Fruit fly (Drosophila melanogaster): ENCODE data around the gene Dpy-30L2.
A peak's percentile ranks its signal among the peaks of the same experiment; 100 is the strongest.

Gene Dpy-30L2

dm6 chr3L:4040247-4040925 lies 7.1 kb downstream of the Dpy-30L2 start, which contains the start of the genes CG11593 and Rcd5 (continued):
- TF ChIP-seq pnt (GFP tag; optimal IDR thresholded peaks at IDR 0.05), result peak; percentile 27
- peak; percentile 60; the same call in 1 of the 2 replicates for TF ChIP-seq Poxn (GFP tag; IDR thresholded peaks at IDR 0.05)
- no peak for TF ChIP-seq Hmx (GFP tag; optimal IDR thresholded peaks at IDR 0.05)
- TF ChIP-seq ERR (GFP tag; optimal IDR thresholded peaks at IDR 0.05), result no peak
- no peak for TF ChIP-seq disco-r (GFP tag; optimal IDR thresholded peaks at IDR 0.05)
- peak; percentile 13; the same call in 1 of the 2 replicates for TF ChIP-seq amos (GFP tag; IDR thresholded peaks at IDR 0.05; ENCODE audit: partially characterized antibody)

DNA sequence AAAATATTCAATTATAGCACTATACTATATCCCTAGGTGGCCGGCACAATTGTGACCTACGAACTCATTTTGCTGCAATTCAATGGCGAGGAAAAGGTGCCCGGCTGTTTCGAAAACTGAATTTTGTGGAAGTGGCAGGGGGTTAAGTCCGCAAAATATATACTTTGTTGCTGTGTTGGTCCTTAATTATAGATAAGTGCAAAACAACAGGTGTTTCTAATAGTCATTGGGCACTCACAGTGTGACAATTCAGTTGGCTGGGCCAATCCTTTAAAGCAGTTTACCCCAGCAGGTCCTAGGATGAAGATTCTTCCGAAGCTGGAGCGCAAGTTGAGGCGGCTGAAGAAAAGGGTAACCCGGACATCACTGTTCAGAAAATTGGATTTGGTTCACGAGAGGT lies 12.0 kb downstream of the Dpy-30L2 start, which contains the start of gene Gr64f:
Gene Gr64f (plus strand): TSS at position 301 of the 400 bp plus-strand sequence.
- TF ChIP-seq zen (tag; optimal IDR thresholded peaks at IDR 0.05) (peak; percentile 21), ranshi (GFP tag; IDR thresholded peaks at IDR 0.05) (no peak)

- TF ChIP-seq CG12659 (GFP tag; optimal IDR thresholded peaks at IDR 0.05) (no peak), Dip3 (GFP tag; optimal IDR thresholded peaks at IDR 0.05) (no peak), CG11696 (GFP tag; IDR thresholded peaks at IDR 0.05) (no peak), Ets65A (GFP tag) (peak; percentile 56)
These were observed 15.8 kb downstream of the Dpy-30L2 start, which contains the start of the genes Gr64d and Gr64e for dm6 chr3L:4031762-4032161. Gr64d (plus strand) TSS chr3L:4032062. Gr64e (plus strand) TSS chr3L:4032141.

- TF ChIP-seq Kr (GFP tag; optimal IDR thresholded peaks at IDR 0.05) (no peak), Hmr (GFP tag; optimal IDR thresholded peaks at IDR 0.05) (no peak), ems (GFP tag; optimal IDR thresholded peaks at IDR 0.05) (no peak), Doc2 (GFP tag; IDR thresholded peaks at IDR 0.05) (no peak), Abd-B (GFP tag; optimal IDR thresholded peaks at IDR 0.05) (no peak), HmgD (GFP tag; optimal IDR thresholded peaks at IDR 0.05) (no peak)
These were observed 19.2 kb downstream of the Dpy-30L2 start, which contains the start of the genes Gr64b and Gr64c for dm6 chr3L:4028305-4028704. Gr64b (plus strand) TSS chr3L:4028605. Gr64c (plus strand) TSS chr3L:4028605.

DNA sequence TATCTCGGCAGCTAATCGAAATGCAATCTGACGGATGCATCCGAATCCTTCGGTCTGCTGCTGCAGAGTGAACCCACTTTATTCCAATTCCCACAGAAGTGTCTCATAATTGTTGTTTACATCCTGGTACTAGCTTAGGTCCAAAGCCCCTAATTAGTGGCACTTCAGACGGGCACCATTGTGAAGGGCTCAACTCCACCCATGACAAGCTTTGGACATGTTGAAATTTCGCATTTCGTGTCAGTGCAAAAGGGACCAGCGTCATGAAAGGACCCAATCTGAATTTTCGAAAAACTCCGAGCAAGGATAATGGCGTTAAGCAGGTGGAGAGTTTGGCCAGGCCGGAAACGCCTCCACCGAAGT lies 21.0 kb downstream of the Dpy-30L2 start, which contains the start of gene Gr64a:
Gene Gr64a (plus strand): TSS at position 264 of the 363 bp plus-strand sequence.
- no peak for TF ChIP-seq CG12104 (GFP tag; optimal IDR thresholded peaks at IDR 0.05)
- TF ChIP-seq CG11085 (GFP tag; IDR thresholded peaks at IDR 0.05), result no peak
- no peak for TF ChIP-seq CG9609 (GFP tag; optimal IDR thresholded peaks at IDR 0.05)
- no peak for TF ChIP-seq CG17912 (GFP tag; optimal IDR thresholded peaks at IDR 0.05)
- no peak for TF ChIP-seq CG10267 (tag; optimal IDR thresholded peaks at IDR 0.05)
- TF ChIP-seq pfk (GFP tag; optimal IDR thresholded peaks at IDR 0.05), result no peak
- no peak for TF ChIP-seq CG8944 (GFP tag; optimal IDR thresholded peaks at IDR 0.05)
- TF ChIP-seq dimm (GFP tag; IDR thresholded peaks at IDR 0.05), result no peak
- TF ChIP-seq HLH4C (GFP tag; IDR thresholded peaks at IDR 0.05; ENCODE audit: partially characterized antibody), result no peak

DNA sequence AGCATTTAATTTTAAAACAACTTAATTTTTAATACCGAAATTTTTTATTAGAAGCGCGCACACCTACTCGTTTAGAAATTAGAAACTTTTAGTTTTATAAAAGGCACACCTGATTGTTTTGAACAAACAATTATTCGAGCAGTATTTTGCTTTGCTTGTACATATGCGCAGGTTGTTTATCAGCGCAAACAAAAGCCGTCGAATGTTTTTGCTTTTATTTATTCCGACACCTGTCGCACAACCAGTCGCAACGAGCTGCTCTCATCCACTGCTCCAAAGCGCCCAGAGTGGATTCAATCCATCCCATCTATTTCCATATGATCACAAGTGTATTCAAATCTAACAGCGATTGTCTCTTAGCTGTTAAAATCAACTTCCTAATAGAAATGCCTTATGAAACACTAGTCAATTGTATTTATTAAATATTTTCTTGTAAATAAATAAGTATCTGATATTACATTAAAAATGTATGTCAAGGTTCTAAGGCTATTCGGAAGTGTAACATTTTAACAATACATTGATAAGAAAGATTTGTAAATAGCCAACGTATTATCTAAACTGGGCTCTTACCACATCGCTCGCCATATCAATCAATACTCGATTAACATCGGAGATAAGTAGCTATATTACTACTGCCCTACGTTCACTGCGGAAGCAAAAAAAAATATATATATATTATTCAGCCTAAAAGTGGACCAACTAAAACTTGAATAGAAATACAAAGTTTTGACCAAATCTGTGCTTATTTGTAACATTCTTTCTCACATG lies 21.6 kb downstream of the Dpy-30L2 start, which contains the start of gene CG11594:
Gene CG11594 (minus strand): TSS at position 274 of the 768 bp plus-strand sequence.
- TF ChIP-seq CG9727 (GFP tag; optimal IDR thresholded peaks at IDR 0.05) (peak; percentile 27), CG33557 (GFP tag; optimal IDR thresholded peaks at IDR 0.05) (no peak), bcd (GFP tag; optimal IDR thresholded peaks at IDR 0.05) (peak; percentile 21), CG12236 (GFP tag; optimal IDR thresholded peaks at IDR 0.05) (no peak), kah (GFP tag; optimal IDR thresholded peaks at IDR 0.05) (no peak), Lhr (GFP tag; optimal IDR thresholded peaks at IDR 0.05) (no peak), sisA (GFP tag; IDR thresholded peaks at IDR 0.05) (no peak), CG2129 (GFP tag; IDR thresholded peaks at IDR 0.05; ENCODE audit: partially characterized antibody) (no peak), CG2889 (GFP tag; IDR thresholded peaks at IDR 0.05) (no peak), Elba2 (GFP tag; optimal IDR thresholded peaks at IDR 0.05) (no peak), CG1832 (GFP tag; optimal IDR thresholded peaks at IDR 0.05) (no peak), schlank (tag; optimal IDR thresholded peaks at IDR 0.05) (peak; percentile 44), CG8359 (GFP tag; optimal IDR thresholded peaks at IDR 0.05; ENCODE audit: borderline replicate concordance) (no peak), CG10267 (tag; optimal IDR thresholded peaks at IDR 0.05) (no peak)

All from whole organism, embryonic.